Worm (Caenorhabditis elegans): ENCODE data around the gene C39B5.14.

C39B5.14 gene

DNA sequence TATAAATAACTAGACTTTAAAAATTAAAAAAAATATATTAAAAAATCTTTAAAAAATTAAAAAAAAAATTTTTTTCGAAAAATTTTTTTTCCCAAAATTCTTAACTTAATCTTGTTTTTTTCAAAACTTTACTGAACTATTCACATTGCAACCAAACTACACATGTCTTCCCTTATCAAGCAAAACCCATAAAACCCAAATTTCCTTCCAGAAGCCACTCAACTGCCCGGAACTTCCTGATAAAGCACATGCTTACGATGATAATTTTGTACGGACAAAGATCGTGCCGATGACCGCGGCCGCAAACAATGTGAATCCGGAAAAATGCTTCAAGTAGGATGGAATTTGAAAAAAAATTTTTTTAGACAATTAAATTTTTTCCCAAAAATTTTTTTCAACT, 1.1 kb downstream of the C39B5.14 start:
- no peak for TF ChIP-seq sea-1 (GFP tag; conservative IDR thresholded peaks at IDR 0.05)

DNA sequence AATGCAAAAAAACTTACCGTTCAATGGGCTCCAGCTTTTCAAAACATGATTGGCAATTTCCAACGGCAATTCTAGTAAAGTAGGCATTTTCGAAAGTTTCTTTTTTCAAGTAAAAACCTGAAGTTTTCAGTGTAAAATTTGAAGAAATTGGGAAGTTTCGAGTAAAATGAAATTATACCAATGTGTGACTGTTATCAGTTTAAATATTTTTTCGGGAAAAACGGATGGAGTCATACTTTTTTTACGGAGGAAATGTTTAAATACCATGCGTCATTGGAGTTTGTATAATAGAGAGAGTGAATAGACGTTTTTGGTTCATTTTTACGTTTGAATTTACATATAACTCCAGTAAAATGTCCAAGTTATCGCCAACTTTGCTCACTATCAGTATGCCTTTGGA, 8.2 kb downstream of the C39B5.14 start, which contains the start of gene fbxa-12:
Gene fbxa-12 (plus strand): TSS at position 301 of the 400 bp plus-strand sequence.
- TF ChIP-seq sea-1 (GFP tag; conservative IDR thresholded peaks at IDR 0.05): no peak
- no peak for TF ChIP-seq F13C5.2 (tag; optimal IDR thresholded peaks at IDR 0.05)
- TF ChIP-seq ets-7 (tag; optimal IDR thresholded peaks at IDR 0.05): no peak
- no peak for TF ChIP-seq tbx-37 (GFP tag; conservative IDR thresholded peaks at IDR 0.05)
- TF ChIP-seq tra-4 (tag; optimal IDR thresholded peaks at IDR 0.05): no peak
- TF ChIP-seq ama-1 (optimal IDR thresholded peaks at IDR 0.05): no peak
- TF ChIP-seq flt-1 (GFP tag; IDR thresholded peaks at IDR 0.05): no peak
- no peak for TF ChIP-seq ceh-13 (GFP tag; optimal IDR thresholded peaks at IDR 0.05)
- TF ChIP-seq ceh-36 (tag; optimal IDR thresholded peaks at IDR 0.05): no peak
- TF ChIP-seq hnd-1 (tag; optimal IDR thresholded peaks at IDR 0.05): no peak

- TF ChIP-seq hmbx-1 (tag; optimal IDR thresholded peaks at IDR 0.05) (no peak), ama-1 (optimal IDR thresholded peaks at IDR 0.05) (no peak), hmg-4 (GFP tag; optimal IDR thresholded peaks at IDR 0.05) (no peak), hnd-1 (tag; optimal IDR thresholded peaks at IDR 0.05) (no peak), sea-1 (GFP tag; conservative IDR thresholded peaks at IDR 0.05) (no peak), pes-1 (GFP tag; IDR thresholded peaks at IDR 0.05) (no peak)
These were observed 12.7 kb downstream of the C39B5.14 start, which contains the start of gene srd-65 for ce11 chrIII:2223932-2224331. TSS of gene srd-65 (minus strand) at chrIII:2224032.

- no peak for TF ChIP-seq sea-1 (GFP tag; conservative IDR thresholded peaks at IDR 0.05)
- no peak for TF ChIP-seq tbx-37 (GFP tag; conservative IDR thresholded peaks at IDR 0.05)
- TF ChIP-seq B0310.2 (tag; optimal IDR thresholded peaks at IDR 0.05): no peak
- no peak for TF ChIP-seq hmg-4 (GFP tag; optimal IDR thresholded peaks at IDR 0.05)
- no peak for TF ChIP-seq tbx-11 (GFP tag; IDR thresholded peaks at IDR 0.05)
- no peak for TF ChIP-seq hnd-1 (tag; optimal IDR thresholded peaks at IDR 0.05)
- no peak for TF ChIP-seq hmbx-1 (tag; optimal IDR thresholded peaks at IDR 0.05)
- no peak for TF ChIP-seq ceh-36 (tag; optimal IDR thresholded peaks at IDR 0.05)
- TF ChIP-seq ama-1 (optimal IDR thresholded peaks at IDR 0.05): no peak
- no peak for TF ChIP-seq F13C5.2 (tag; optimal IDR thresholded peaks at IDR 0.05)
- no peak for TF ChIP-seq tra-4 (tag; optimal IDR thresholded peaks at IDR 0.05)
These were observed 13.3 kb downstream of the C39B5.14 start, which contains the start of gene fbxa-38 for ce11 chrIII:2224478-2224877. TSS of gene fbxa-38 (plus strand) at chrIII:2224672.

- TF ChIP-seq sea-1 (GFP tag; conservative IDR thresholded peaks at IDR 0.05) (no peak), hmg-4 (GFP tag; optimal IDR thresholded peaks at IDR 0.05) (no peak), pes-1 (GFP tag; IDR thresholded peaks at IDR 0.05) (no peak), hnd-1 (tag; optimal IDR thresholded peaks at IDR 0.05) (no peak), ama-1 (optimal IDR thresholded peaks at IDR 0.05) (no peak), ceh-13 (GFP tag; optimal IDR thresholded peaks at IDR 0.05) (no peak), hmbx-1 (tag; optimal IDR thresholded peaks at IDR 0.05) (no peak), scrt-1 (GFP tag; IDR thresholded peaks at IDR 0.05) (no peak), flt-1 (GFP tag; IDR thresholded peaks at IDR 0.05) (no peak)
These were observed 16.2 kb downstream of the C39B5.14 start, which contains the start of gene fbxa-62 for ce11 chrIII:2227407-2227806. TSS of gene fbxa-62 (plus strand) at chrIII:2227707.

DNA sequence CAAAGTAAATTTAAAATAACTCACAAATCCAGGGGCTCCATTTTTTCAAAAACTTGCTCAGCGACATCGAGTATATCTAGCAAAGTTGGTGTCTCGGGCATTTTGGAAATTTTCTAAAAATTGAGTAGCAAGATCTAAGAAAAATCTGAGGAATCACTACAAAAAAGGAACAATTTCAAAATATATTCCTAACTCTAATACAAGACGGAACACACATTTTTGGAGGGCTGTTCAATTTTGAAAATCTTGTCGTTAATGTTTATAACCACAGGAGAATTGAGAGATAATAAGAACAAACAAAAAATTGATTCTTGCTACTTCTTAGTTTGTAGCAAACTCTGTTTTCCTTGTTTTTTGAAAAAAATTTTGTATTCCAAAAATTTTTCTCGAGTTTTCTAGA, 21.1 kb downstream of the C39B5.14 start, which contains the start of gene fbxa-47:
Gene fbxa-47 (minus strand): TSS at position 101 of the 400 bp plus-strand sequence.
- TF ChIP-seq F13C5.2 (tag; optimal IDR thresholded peaks at IDR 0.05): no peak
- no peak for TF ChIP-seq scrt-1 (GFP tag; IDR thresholded peaks at IDR 0.05)
- no peak for TF ChIP-seq pes-1 (GFP tag; IDR thresholded peaks at IDR 0.05)
- TF ChIP-seq ets-7 (tag; optimal IDR thresholded peaks at IDR 0.05): no peak
- TF ChIP-seq aly-1 (tag; optimal IDR thresholded peaks at IDR 0.05): no peak

DNA sequence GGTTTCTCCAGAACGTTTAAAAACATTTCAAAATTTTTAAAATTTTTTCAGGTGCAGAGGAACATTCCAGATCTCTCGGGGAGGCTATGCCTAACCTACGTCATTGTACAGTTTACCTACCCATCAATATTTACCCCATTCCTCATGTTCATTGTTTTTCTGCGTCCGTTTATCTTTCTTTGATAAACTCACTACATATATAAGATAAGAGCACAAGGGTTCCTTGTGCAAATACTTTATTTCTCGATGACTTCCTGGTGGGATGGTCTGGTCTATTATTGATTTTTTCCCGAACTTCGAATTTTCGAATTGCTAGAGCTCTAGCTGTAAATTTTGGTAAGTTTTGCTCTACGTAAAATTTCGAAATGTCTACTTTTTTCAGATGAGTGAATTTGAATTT, 22.2 kb downstream of the C39B5.14 start:
- TF ChIP-seq ceh-36 (tag; optimal IDR thresholded peaks at IDR 0.05) (no peak), tbx-37 (GFP tag; conservative IDR thresholded peaks at IDR 0.05) (no peak), hmbx-1 (tag; optimal IDR thresholded peaks at IDR 0.05) (no peak), F13C5.2 (tag; optimal IDR thresholded peaks at IDR 0.05) (no peak), pes-1 (GFP tag; IDR thresholded peaks at IDR 0.05) (no peak), sea-1 (GFP tag; conservative IDR thresholded peaks at IDR 0.05) (no peak), hnd-1 (tag; optimal IDR thresholded peaks at IDR 0.05) (no peak), B0310.2 (tag; optimal IDR thresholded peaks at IDR 0.05) (no peak), tbx-11 (GFP tag; IDR thresholded peaks at IDR 0.05) (no peak), flt-1 (GFP tag; IDR thresholded peaks at IDR 0.05) (no peak), ama-1 (optimal IDR thresholded peaks at IDR 0.05) (no peak)

- 0 out of 2 replicates have a peak, but pooled peaks have one; percentile 56 for TF ChIP-seq sea-1 (GFP tag; conservative IDR thresholded peaks at IDR 0.05)
- TF ChIP-seq tbx-11 (GFP tag; IDR thresholded peaks at IDR 0.05): no peak
- peak; percentile 14 for TF ChIP-seq ceh-36 (tag; optimal IDR thresholded peaks at IDR 0.05)
- no peak for TF ChIP-seq flt-1 (GFP tag; IDR thresholded peaks at IDR 0.05)
- no peak for TF ChIP-seq hnd-1 (tag; optimal IDR thresholded peaks at IDR 0.05)
- no peak for TF ChIP-seq hmbx-1 (tag; optimal IDR thresholded peaks at IDR 0.05)
These were observed 23.1 kb downstream of the C39B5.14 start, which contains the start of gene C39B5.2 for ce11 chrIII:2234192-2234934. TSS of gene C39B5.2 (plus strand) at chrIII:2234884.
